Fruit fly (Drosophila melanogaster) whole organism: ENCODE data around the gene SP1029.

Experiments used
- EcR ChIP-seq, 2 experiments: fragments of >200 bp; optimal IDR thresholded peaks; 2 replicates each; lab custom pipeline; 2017; ENCODE audit warnings: missing biosample characterization in 2 of 2, missing genetic modification characterization in 2 of 2, missing genetic modification reagents in 2 of 2
- pan ChIP-seq: fragments of >200 bp; optimal IDR thresholded peaks from 2 replicates; lab custom pipeline; 2017

DNA sequence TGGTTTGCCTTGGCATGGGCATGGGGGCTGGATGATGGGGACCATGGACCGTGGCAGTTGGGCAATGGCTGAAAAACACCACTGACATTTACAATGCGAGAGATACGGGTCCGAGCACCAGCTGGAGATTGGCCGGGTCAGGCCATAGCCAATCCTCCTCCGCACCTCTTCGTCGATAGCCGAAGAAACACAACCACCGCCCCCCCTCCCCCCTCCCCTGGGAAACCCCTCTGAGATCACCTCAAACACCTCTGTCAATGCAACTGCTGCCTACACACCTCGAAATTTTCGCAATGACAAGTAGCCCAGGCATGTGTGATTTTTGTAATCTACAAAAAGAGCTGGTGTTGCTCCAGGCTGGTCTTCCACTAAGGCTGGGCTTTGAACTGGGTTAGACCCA lies 37.7 kb downstream of the SP1029 start:
- no peak for TF ChIP-seq pan (lab: Kevin White, UChicago)
- no peak for TF ChIP-seq EcR (GFP tag; optimal IDR thresholded peaks at IDR 0.05; lab: Kevin White, UChicago)
